Fruit fly (Drosophila melanogaster): ENCODE results near the gene Sps2.

Sps2 gene

dm6 chr2L:10362408-10363067, 20.1 kb downstream of the Sps2 start, which contains the start of the genes Cand1 and pim:
Gene Cand1 (minus strand): TSS chr2L:10362707.
Gene pim (plus strand): TSS chr2L:10362989.
- TF ChIP-seq kay (GFP tag; ENCODE audit: borderline replicate concordance) (no peak), CG7101 (tag; optimal IDR thresholded peaks at IDR 0.05) (peak; percentile 50)

- no peak for TF ChIP-seq Mnt (GFP tag; optimal IDR thresholded peaks at IDR 0.05)
- no peak for TF ChIP-seq cic (GFP tag; optimal IDR thresholded peaks at IDR 0.05)
- no peak for TF ChIP-seq CG7045 (GFP tag; optimal IDR thresholded peaks at IDR 0.05)
- TF ChIP-seq kay (GFP tag; ENCODE audit: borderline replicate concordance): no peak
- TF ChIP-seq Hr96 (GFP tag; optimal IDR thresholded peaks at IDR 0.05): no peak
- no peak for TF ChIP-seq CG14711 (tag; optimal IDR thresholded peaks at IDR 0.05)
- TF ChIP-seq CG33017 (tag; optimal IDR thresholded peaks at IDR 0.05): no peak
- no peak for TF ChIP-seq pad (GFP tag; optimal IDR thresholded peaks at IDR 0.05)
- TF ChIP-seq tj (GFP tag; optimal IDR thresholded peaks at IDR 0.05): no peak
- no peak for TF ChIP-seq CG11617 (GFP tag; optimal IDR thresholded peaks at IDR 0.05)
- TF ChIP-seq CG7101 (tag; optimal IDR thresholded peaks at IDR 0.05): no peak
- TF ChIP-seq CG1620 (GFP tag; optimal IDR thresholded peaks at IDR 0.05): no peak
- no peak for TF ChIP-seq Crg-1 (GFP tag; optimal IDR thresholded peaks at IDR 0.05)
- TF ChIP-seq CG12768 (GFP tag; optimal IDR thresholded peaks at IDR 0.05): no peak
These were observed 21.8 kb downstream of the Sps2 start, which contains the start of gene lft for dm6 chr2L:10364229-10364628. Gene lft (plus strand): TSS chr2L:10364471.

dm6 chr2L:10366525-10366924, 24.1 kb downstream of the Sps2 start, which contains the start of gene CG5056:
Gene CG5056 (plus strand): TSS chr2L:10366692.
- TF ChIP-seq bab1 (GFP tag; optimal IDR thresholded peaks at IDR 0.05) (peak; percentile 69), CG12768 (GFP tag; optimal IDR thresholded peaks at IDR 0.05) (no peak), Crg-1 (GFP tag; optimal IDR thresholded peaks at IDR 0.05) (peak; percentile 12), CG5204 (GFP tag; optimal IDR thresholded peaks at IDR 0.05) (no peak), CG11617 (GFP tag; optimal IDR thresholded peaks at IDR 0.05) (no peak), CG14711 (tag; optimal IDR thresholded peaks at IDR 0.05) (peak; percentile 37), CG33017 (tag; optimal IDR thresholded peaks at IDR 0.05) (peak; percentile 10)

- no peak for TF ChIP-seq Mnt (GFP tag; optimal IDR thresholded peaks at IDR 0.05)
- TF ChIP-seq Crg-1 (GFP tag; optimal IDR thresholded peaks at IDR 0.05): no peak
- TF ChIP-seq CG7045 (GFP tag; optimal IDR thresholded peaks at IDR 0.05): no peak
These were observed 29.9 kb downstream of the Sps2 start for dm6 chr2L:10372297-10372696.

dm6 chr2L:10373605-10374269, 31.3 kb downstream of the Sps2 start, which contains the start of gene rho-5:
Gene rho-5 (minus strand): TSS chr2L:10373900.
- TF ChIP-seq Crg-1 (GFP tag; optimal IDR thresholded peaks at IDR 0.05) (no peak), Mnt (GFP tag; optimal IDR thresholded peaks at IDR 0.05) (no peak), toe (GFP tag; optimal IDR thresholded peaks at IDR 0.05) (no peak), tj (GFP tag; optimal IDR thresholded peaks at IDR 0.05) (no peak), CG1620 (GFP tag; optimal IDR thresholded peaks at IDR 0.05) (no peak), Clk (GFP tag; optimal IDR thresholded peaks at IDR 0.05) (no peak), cic (GFP tag; optimal IDR thresholded peaks at IDR 0.05) (no peak), CG7045 (GFP tag; optimal IDR thresholded peaks at IDR 0.05) (no peak), CG12768 (GFP tag; optimal IDR thresholded peaks at IDR 0.05) (no peak), bab1 (GFP tag; optimal IDR thresholded peaks at IDR 0.05) (no peak), CG7101 (tag; optimal IDR thresholded peaks at IDR 0.05) (no peak), Hr96 (GFP tag; optimal IDR thresholded peaks at IDR 0.05) (no peak), kay (GFP tag; ENCODE audit: borderline replicate concordance) (no peak)

- TF ChIP-seq Mnt (GFP tag; optimal IDR thresholded peaks at IDR 0.05): peak; percentile 13
- TF ChIP-seq CG7101 (tag; optimal IDR thresholded peaks at IDR 0.05): peak; percentile 74
- peak; percentile 40 for TF ChIP-seq tj (GFP tag; optimal IDR thresholded peaks at IDR 0.05)
- TF ChIP-seq Clk (GFP tag; optimal IDR thresholded peaks at IDR 0.05): no peak
- TF ChIP-seq cic (GFP tag; optimal IDR thresholded peaks at IDR 0.05): peak; percentile 38
- peak; percentile 79 for TF ChIP-seq CG33017 (tag; optimal IDR thresholded peaks at IDR 0.05)
- TF ChIP-seq CG11617 (GFP tag; optimal IDR thresholded peaks at IDR 0.05): peak; percentile 73
- no peak for TF ChIP-seq CG5204 (GFP tag; optimal IDR thresholded peaks at IDR 0.05)
- peak; percentile 29 for TF ChIP-seq CG12768 (GFP tag; optimal IDR thresholded peaks at IDR 0.05)
- no peak for TF ChIP-seq cnc (optimal IDR thresholded peaks at IDR 0.05)
- no peak for TF ChIP-seq pad (GFP tag; optimal IDR thresholded peaks at IDR 0.05)
- TF ChIP-seq Crg-1 (GFP tag; optimal IDR thresholded peaks at IDR 0.05): no peak
- no peak for TF ChIP-seq Hr96 (GFP tag; optimal IDR thresholded peaks at IDR 0.05)
- TF ChIP-seq CG14711 (tag; optimal IDR thresholded peaks at IDR 0.05): peak; percentile 70
- TF ChIP-seq CG7045 (GFP tag; optimal IDR thresholded peaks at IDR 0.05): peak; percentile 63
- no peak for TF ChIP-seq toe (GFP tag; optimal IDR thresholded peaks at IDR 0.05)
- TF ChIP-seq kay (GFP tag; ENCODE audit: borderline replicate concordance): no peak
- TF ChIP-seq bab1 (GFP tag; optimal IDR thresholded peaks at IDR 0.05): peak; percentile 38
- peak; percentile 8 for TF ChIP-seq ovo (GFP tag; optimal IDR thresholded peaks at IDR 0.05)
- no peak for TF ChIP-seq CG1620 (GFP tag; optimal IDR thresholded peaks at IDR 0.05)
These were observed 33.3 kb downstream of the Sps2 start, which contains the start of the genes CG33303 and dpr19 for dm6 chr2L:10375464-10376236. Gene CG33303 (minus strand): TSS chr2L:10375757. Gene dpr19 (plus strand): TSS chr2L:10376168.

Measured in whole organism, adult.